Fruit fly (Drosophila melanogaster): Measurements from ENCODE around the gene Nubp2.

Nubp2 gene

DNA sequence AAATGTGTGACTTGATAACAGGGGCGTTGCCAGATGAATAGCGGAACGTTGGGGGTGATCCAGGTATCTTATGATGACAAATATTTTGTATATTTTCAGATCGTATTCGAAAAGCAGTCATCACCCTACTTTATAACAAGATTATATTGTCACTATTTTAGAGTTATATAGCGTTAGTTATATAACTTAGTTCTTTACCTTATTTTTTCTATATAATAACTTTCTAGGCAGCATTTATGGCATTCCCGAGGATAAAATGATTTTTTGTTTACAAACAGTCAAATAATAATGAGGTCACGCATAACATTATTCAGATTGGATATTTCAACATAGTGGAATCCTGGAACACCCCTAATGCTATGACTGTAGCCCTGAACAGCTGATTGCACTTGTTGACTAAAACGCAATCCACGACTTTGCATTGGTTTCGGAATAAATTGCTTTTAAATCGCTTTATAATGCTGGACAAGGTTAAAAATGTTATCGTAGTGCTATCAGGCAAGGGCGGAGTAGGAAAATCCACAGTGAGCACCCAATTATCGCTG, at the start of gene Nubp2 (continued):
- TF ChIP-seq CG11723 (GFP tag; optimal IDR thresholded peaks at IDR 0.05) (peak; percentile 93), E2f1 (GFP tag; IDR thresholded peaks at IDR 0.05) (peak; percentile 92), CG30431 (GFP tag; optimal IDR thresholded peaks at IDR 0.05) (peak; percentile 91), CG8765 (GFP tag; IDR thresholded peaks at IDR 0.05) (peak; percentile 88), dm (GFP tag; optimal IDR thresholded peaks at IDR 0.05) (peak; percentile 86), Ets65A (GFP tag) (peak; percentile 99), CG10366 (GFP tag; IDR thresholded peaks at IDR 0.05) (peak; percentile 90), ftz-f1 (GFP tag; optimal IDR thresholded peaks at IDR 0.05) (peak; percentile 57), az2 (GFP tag; optimal IDR thresholded peaks at IDR 0.05) (peak; percentile 96), jing (GFP tag; optimal IDR thresholded peaks at IDR 0.05) (peak; percentile 85), CG15073 (GFP tag; optimal IDR thresholded peaks at IDR 0.05) (peak; percentile 78), Eip74EF (GFP tag; optimal IDR thresholded peaks at IDR 0.05) (peak in 1 of 2 experiments; percentile 83), Doc2 (GFP tag; IDR thresholded peaks at IDR 0.05) (no peak; the same call in none of the 2 replicates), maf-S (GFP tag; optimal IDR thresholded peaks at IDR 0.05) (peak; percentile 94), CG2712 (tag; optimal IDR thresholded peaks at IDR 0.05) (peak; percentile 97), prd (optimal IDR thresholded peaks at IDR 0.05) (no peak), prd (GFP tag; IDR thresholded peaks at IDR 0.05) (peak; percentile 97), phol (tag; optimal IDR thresholded peaks at IDR 0.05) (peak; percentile 98), H2.0 (GFP tag; IDR thresholded peaks at IDR 0.05) (peak; percentile 90), CG10543 (GFP tag; optimal IDR thresholded peaks at IDR 0.05) (peak; percentile 97), fru (optimal IDR thresholded peaks at IDR 0.05) (no peak), Sox102F (GFP tag; optimal IDR thresholded peaks at IDR 0.05) (peak; percentile 94), NC2β (GFP tag; optimal IDR thresholded peaks at IDR 0.05) (peak; percentile 89), cas (GFP tag; IDR thresholded peaks at IDR 0.05) (peak; percentile 81), ato (GFP tag; IDR thresholded peaks at IDR 0.05; ENCODE audit: partially characterized antibody) (no peak), CG14441 (GFP tag; IDR thresholded peaks at IDR 0.05) (peak; percentile 90), hkb (optimal IDR thresholded peaks at IDR 0.05) (no peak), hkb (GFP tag; IDR thresholded peaks at IDR 0.05) (peak; percentile 86; the same call in 1 of the 2 replicates), dati (GFP tag; IDR thresholded peaks at IDR 0.05) (peak; percentile 63; the same call in 1 of the 2 replicates), CG6791 (GFP tag; IDR thresholded peaks at IDR 0.05; ENCODE audit: partially characterized antibody) (no peak), nerfin-2 (GFP tag; IDR thresholded peaks at IDR 0.05; ENCODE audit: partially characterized antibody) (no peak), tll (GFP tag; optimal IDR thresholded peaks at IDR 0.05) (peak; percentile 82 to 88), dysf (GFP tag; IDR thresholded peaks at IDR 0.05) (peak; percentile 95), B-H2 (GFP tag; optimal IDR thresholded peaks at IDR 0.05) (peak; percentile 96), hth (optimal IDR thresholded peaks at IDR 0.05) (no peak), btn (GFP tag; optimal IDR thresholded peaks at IDR 0.05) (peak; percentile 51), CG4730 (GFP tag; IDR thresholded peaks at IDR 0.05) (peak; percentile 90), wor (GFP tag; IDR thresholded peaks at IDR 0.05) (peak; percentile 83), otp (GFP tag; IDR thresholded peaks at IDR 0.05) (peak; percentile 83), Fer2 (tag; optimal IDR thresholded peaks at IDR 0.05) (peak; percentile 94), NFAT (GFP tag; IDR thresholded peaks at IDR 0.05) (peak; percentile 93), H15 (GFP tag; IDR thresholded peaks at IDR 0.05) (peak; percentile 91), Hey (tag; optimal IDR thresholded peaks at IDR 0.05) (peak; percentile 78), E2f2 (GFP tag; IDR thresholded peaks at IDR 0.05) (peak; percentile 72), CG10431 (GFP tag; optimal IDR thresholded peaks at IDR 0.05) (peak; percentile 82), ro (GFP tag; IDR thresholded peaks at IDR 0.05) (peak; percentile 79), repo (GFP tag; optimal IDR thresholded peaks at IDR 0.05) (peak; percentile 80), CG15269 (tag; optimal IDR thresholded peaks at IDR 0.05) (peak; percentile 96), Rfx (GFP tag; IDR thresholded peaks at IDR 0.05) (peak; percentile 95), TFAM (GFP tag; optimal IDR thresholded peaks at IDR 0.05) (peak; percentile 68), pros (GFP tag; optimal IDR thresholded peaks at IDR 0.05) (peak; percentile 53), CG17568 (GFP tag; optimal IDR thresholded peaks at IDR 0.05) (peak; percentile 89)

Measured in whole organism, embryonic.